Worm (Caenorhabditis elegans): ENCODE results near the gene C03B1.10.

DNA sequence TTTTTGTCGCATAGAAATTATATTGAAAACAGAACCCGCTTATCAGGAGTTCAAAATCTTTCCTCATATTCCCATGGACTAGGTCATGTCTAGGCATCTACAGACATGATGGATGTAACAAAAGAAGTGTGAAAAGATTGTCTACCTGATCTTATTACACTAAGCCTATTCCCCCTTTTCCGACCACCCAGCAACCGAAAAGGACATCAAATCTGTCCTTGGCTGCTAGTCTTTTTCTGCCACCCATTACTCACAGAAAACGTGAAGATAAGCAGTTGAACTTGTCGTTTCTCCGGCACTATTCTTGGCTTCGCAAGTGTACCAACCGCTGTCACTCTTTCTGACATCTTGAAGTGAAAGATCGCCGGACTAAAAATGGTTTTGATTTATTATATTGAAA is 25.3 kb upstream of the C03B1.10 start:
- no peak for TF ChIP-seq cnd-1 (tag; optimal IDR thresholded peaks at IDR 0.05)
- TF ChIP-seq hlh-1 (tag; optimal IDR thresholded peaks at IDR 0.05): no peak
- TF ChIP-seq zip-8 (tag; optimal IDR thresholded peaks at IDR 0.05): no peak
- TF ChIP-seq ztf-11 (tag; optimal IDR thresholded peaks at IDR 0.05): no peak
- TF ChIP-seq mls-2 (tag; optimal IDR thresholded peaks at IDR 0.05): no peak
